Worm (Caenorhabditis elegans) whole organism, late embryonic: ENCODE results near the gene C50F4.10.

Source experiments
- F13H6.1 ChIP-seq: sonication (generic microtip); optimal IDR thresholded peaks from 2 replicates; lab custom pipeline; 2016; ENCODE audit warnings: missing genetic modification characterization, missing compliant biosample characterization
- ceh-24 ChIP-seq: sonication (generic microtip); optimal IDR thresholded peaks from 2 replicates; lab custom pipeline; 2016; ENCODE audit warnings: mild to moderate bottlenecking, missing genetic modification characterization, missing compliant biosample characterization
- ceh-48 ChIP-seq: sonication (generic microtip); optimal IDR thresholded peaks from 2 replicates; lab custom pipeline; 2016; ENCODE audit warnings: missing genetic modification characterization, inconsistent platforms, missing compliant biosample characterization
- eyg-1 ChIP-seq: sonication (generic microtip); optimal IDR thresholded peaks from 2 replicates; lab custom pipeline; 2016; ENCODE audit warnings: missing genotype, missing genetic modification characterization, missing compliant biosample characterization
- nfya-1 ChIP-seq: sonication (generic microtip); optimal IDR thresholded peaks from 2 replicates; lab custom pipeline; 2017; ENCODE audit warnings: missing genetic modification characterization, mild to moderate bottlenecking, missing compliant biosample characterization, antibody characterized with exemption, moderate library complexity
- npax-4 ChIP-seq: sonication (generic microtip); optimal IDR thresholded peaks from 2 replicates; lab custom pipeline; 2016; ENCODE audit warnings: missing genetic modification characterization, missing compliant biosample characterization
- odd-2 ChIP-seq: sonication (generic microtip); optimal IDR thresholded peaks from 2 replicates; lab custom pipeline; 2017; ENCODE audit warnings: antibody characterized with exemption, mild to moderate bottlenecking, missing genetic modification characterization, missing compliant biosample characterization
- tbx-2 ChIP-seq: sonication (generic microtip); optimal IDR thresholded peaks from 2 replicates; lab custom pipeline; 2016; ENCODE audit warnings: missing genetic modification characterization, missing compliant biosample characterization
- unc-86 ChIP-seq: sonication (generic microtip); optimal IDR thresholded peaks from 2 replicates; lab custom pipeline; 2016; ENCODE audit warnings: missing genetic modification characterization, missing compliant biosample characterization

ce11 chrV:9503152-9503817 is 28.1 kb downstream of the C50F4.10 start:
- TF ChIP-seq odd-2 (tag; lab: Kevin White, UChicago) = peak; percentile 39
- TF ChIP-seq ceh-48 (tag; lab: Kevin White, UChicago) = peak; percentile 78
- peak; percentile 76 for TF ChIP-seq npax-4
- peak; percentile 65 for TF ChIP-seq F13H6.1 (tag; lab: Kevin White, UChicago)
- peak; percentile 59 for TF ChIP-seq nfya-1 (tag; lab: Kevin White, UChicago)
- peak; percentile 62 for TF ChIP-seq ceh-24 (tag; lab: Kevin White, UChicago)
- peak; percentile 88 for TF ChIP-seq eyg-1 (tag; lab: Kevin White, UChicago)
- TF ChIP-seq unc-86 (tag; lab: Kevin White, UChicago) = peak; percentile 88
- TF ChIP-seq tbx-2 (tag; lab: Kevin White, UChicago) = peak; percentile 80
